Worm (Caenorhabditis elegans) whole organism, L3 larva: ENCODE results near the gene attf-3.

Experiments used
- R02D3.7 ChIP-seq: fragments of 150-350 bp; optimal IDR thresholded peaks from 2 replicates; lab custom pipeline; 2014; ENCODE audit warnings: missing biosample characterization, missing genetic modification characterization
- elt-3 ChIP-seq, 3 experiments: fragments of 150-350 bp in 1 of 3; sonication (generic microtip) in 2 of 3; optimal IDR thresholded peaks; 2 replicates in 2 of 3; 4 replicates in 1 of 3; lab custom pipeline; 2014 to 2017; ENCODE audit warnings: missing biosample characterization in 3 of 3, missing genetic modification characterization in 3 of 3
- lin-39 ChIP-seq: fragments of 150-350 bp; optimal IDR thresholded peaks from 2 replicates; lab custom pipeline; 2018; ENCODE audit warnings: missing biosample characterization, missing genetic modification reagents, missing genetic modification characterization

- TF ChIP-seq lin-39 (tag; lab: Kevin White, UChicago) (no peak), elt-3 (tag; optimal IDR thresholded peaks at IDR 0.05; lab: Kevin White, UChicago) (no peak), R02D3.7 (no peak)
Measured at ce11 chrIII:39516-39915, 46.7 kb downstream of the attf-3 start.
